Worm (Caenorhabditis elegans): Measurements from ENCODE around the gene F54D5.9.

DNA sequence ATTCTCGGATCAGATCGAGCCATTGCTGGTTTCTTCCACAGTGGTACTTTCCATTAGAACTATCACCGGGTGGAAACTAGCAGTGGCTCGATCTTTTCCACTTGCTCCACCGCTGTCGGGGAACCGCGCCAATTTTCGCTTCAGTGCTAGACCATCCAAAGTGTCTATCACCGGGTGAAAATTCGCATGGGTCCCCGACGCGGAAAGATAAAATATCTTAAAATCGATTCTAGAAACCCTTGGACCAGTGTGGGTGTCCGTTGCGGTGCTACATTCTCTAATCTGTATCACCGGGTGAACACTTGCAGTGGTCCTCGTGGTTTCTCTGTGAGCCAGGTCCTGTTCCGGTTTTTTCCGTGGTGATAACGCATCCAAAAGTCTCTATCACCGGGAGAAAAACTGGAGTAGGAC is 7.0 kb downstream of the F54D5.9 start:
- TF ChIP-seq zag-1 (tag; optimal IDR thresholded peaks at IDR 0.05), result no peak
- TF ChIP-seq alr-1 (tag; optimal IDR thresholded peaks at IDR 0.05), result no peak
- TF ChIP-seq unc-39 (tag; optimal IDR thresholded peaks at IDR 0.05), result no peak
- TF ChIP-seq unc-62 (GFP tag; optimal IDR thresholded peaks at IDR 0.05), result no peak
- no peak for TF ChIP-seq blmp-1 (tag; optimal IDR thresholded peaks at IDR 0.05; ENCODE audit: insufficient read depth)
